Fruit fly (Drosophila melanogaster) whole organism, prepupa: ENCODE measurements around the gene CG7860.
A peak's percentile ranks its signal among the peaks of the same experiment; 100 is the strongest.

Experiments
- CG10631 ChIP-seq: fragments of 200-800 bp; sonication (Bioruptor generic); optimal IDR thresholded peaks from 2 replicates; lab custom pipeline; 2016; ENCODE audit warnings: missing biosample characterization, missing genetic modification characterization
- CG10669 ChIP-seq: fragments of 200-800 bp; sonication (Bioruptor generic); optimal IDR thresholded peaks from 3 replicates; lab custom pipeline; 2018; ENCODE audit warnings: missing biosample characterization, mild to moderate bottlenecking, missing genetic modification characterization, moderate library complexity
- CG11902 ChIP-seq: fragments of 200-800 bp; sonication (Bioruptor generic); optimal IDR thresholded peaks from 3 replicates; lab custom pipeline; 2016; ENCODE audit warnings: missing biosample characterization, missing genetic modification characterization
- CG15336 ChIP-seq: fragments of 200-800 bp; sonication (Bioruptor generic); IDR thresholded peaks from 2 replicates; pipeline ENCODE4 v1.3.6; 2022; ENCODE audit warnings: missing biosample characterization, missing genetic modification characterization
- CG1621 ChIP-seq: fragments of 200-800 bp; sonication (Bioruptor generic); optimal IDR thresholded peaks from 3 replicates; lab custom pipeline; 2018; ENCODE audit warnings: missing biosample characterization, mild to moderate bottlenecking, missing genetic modification characterization
- CG3032 ChIP-seq: fragments of 200-800 bp; optimal IDR thresholded peaks from 2 replicates; lab custom pipeline; 2019; ENCODE audit warnings: missing biosample characterization, mild to moderate bottlenecking, missing genetic modification characterization, moderate library complexity
- CG31627 ChIP-seq: fragments of 200-800 bp; sonication (Bioruptor generic); optimal IDR thresholded peaks from 3 replicates; lab custom pipeline; 2016; ENCODE audit warnings: missing biosample characterization, missing genetic modification characterization
- CG34406 ChIP-seq: fragments of 200-800 bp; sonication (Bioruptor generic); optimal IDR thresholded peaks from 3 replicates; lab custom pipeline; 2016; ENCODE audit warnings: missing biosample characterization, missing genetic modification characterization
- CG4318 ChIP-seq: fragments of 200-800 bp; sonication (Bioruptor generic); optimal IDR thresholded peaks from 3 replicates; lab custom pipeline; 2017; ENCODE audit warnings: missing biosample characterization, mild to moderate bottlenecking, missing genetic modification characterization
- CG6792 ChIP-seq: fragments of 200-800 bp; sonication (Bioruptor generic); optimal IDR thresholded peaks from 3 replicates; lab custom pipeline; 2016; ENCODE audit warnings: missing biosample characterization, missing genetic modification characterization
- CG6854 ChIP-seq: fragments of 200-800 bp; sonication (Bioruptor generic); optimal IDR thresholded peaks from 2 replicates; lab custom pipeline; 2017; ENCODE audit warnings: missing biosample characterization, mild to moderate bottlenecking, missing genetic modification characterization
- CG7368 ChIP-seq: fragments of 200-800 bp; sonication (Bioruptor generic); optimal IDR thresholded peaks from 3 replicates; lab custom pipeline; 2016; ENCODE audit warnings: missing biosample characterization, missing genetic modification characterization
- CG8632 ChIP-seq: fragments of 200-800 bp; sonication (Bioruptor generic); optimal IDR thresholded peaks from 3 replicates; lab custom pipeline; 2016; ENCODE audit warnings: missing biosample characterization, missing genetic modification characterization
- CG9139 ChIP-seq: fragments of 200-800 bp; sonication (Bioruptor generic); optimal IDR thresholded peaks from 3 replicates; lab custom pipeline; 2017; ENCODE audit warnings: missing biosample characterization, mild to moderate bottlenecking, missing genetic modification characterization
- Eip75B ChIP-seq: fragments of 200-800 bp; sonication (Bioruptor generic); optimal IDR thresholded peaks from 3 replicates; lab custom pipeline; 2016; ENCODE audit warnings: missing biosample characterization, missing genetic modification characterization
- Eip78C ChIP-seq: fragments of 200-800 bp; sonication (Bioruptor generic); peaks from one replicate; lab custom pipeline; 2016; ENCODE audit warnings: missing biosample characterization, missing genetic modification characterization
- Eip93F ChIP-seq: fragments of 200-800 bp; sonication (Bioruptor generic); optimal IDR thresholded peaks from 2 replicates; lab custom pipeline; 2016; ENCODE audit warnings: missing biosample characterization, mild to moderate bottlenecking, missing genetic modification characterization
- Ets21C ChIP-seq: fragments of 200-800 bp; sonication (Bioruptor generic); optimal IDR thresholded peaks from 3 replicates; lab custom pipeline; 2016; ENCODE audit warnings: missing biosample characterization, missing genetic modification characterization
- Ets96B ChIP-seq: fragments of 200-800 bp; optimal IDR thresholded peaks from 2 replicates; lab custom pipeline; 2019; ENCODE audit warnings: missing biosample characterization, mild to moderate bottlenecking, missing genetic modification characterization, moderate library complexity
- Gug ChIP-seq: fragments of 200-800 bp; sonication (Bioruptor generic); IDR thresholded peaks from 2 replicates; pipeline ENCODE4 v1.3.6; 2022; ENCODE audit warnings: missing biosample characterization, missing genetic modification characterization
- Hr39 ChIP-seq: fragments of 200-800 bp; sonication (Bioruptor generic); optimal IDR thresholded peaks from 2 replicates; lab custom pipeline; 2016; ENCODE audit warnings: missing biosample characterization, missing genetic modification characterization
- Hr4 ChIP-seq: fragments of 200-800 bp; sonication (Bioruptor generic); optimal IDR thresholded peaks from 3 replicates; lab custom pipeline; 2016; ENCODE audit warnings: missing biosample characterization, missing genetic modification characterization
- Smox ChIP-seq: fragments of 200-800 bp; sonication (Bioruptor generic); optimal IDR thresholded peaks from 3 replicates; lab custom pipeline; 2016; ENCODE audit warnings: missing biosample characterization, missing genetic modification characterization
- Sox14 ChIP-seq: fragments of 200-800 bp; sonication (Bioruptor generic); optimal IDR thresholded peaks from 3 replicates; lab custom pipeline; 2016; ENCODE audit warnings: missing biosample characterization, missing genetic modification characterization
- Sox15 ChIP-seq: fragments of 200-800 bp; sonication (Bioruptor generic); optimal IDR thresholded peaks from 3 replicates; lab custom pipeline; 2016; ENCODE audit warnings: missing biosample characterization, missing genetic modification characterization
- achi ChIP-seq: fragments of 200-800 bp; sonication (Bioruptor generic); optimal IDR thresholded peaks from 3 replicates; lab custom pipeline; 2016; ENCODE audit warnings: missing biosample characterization, missing genetic modification characterization
- cyc ChIP-seq: fragments of 200-800 bp; sonication (Bioruptor generic); optimal IDR thresholded peaks from 3 replicates; lab custom pipeline; 2016; ENCODE audit warnings: missing biosample characterization, missing genetic modification characterization
- esn ChIP-seq: fragments of 200-800 bp; sonication (Bioruptor generic); optimal IDR thresholded peaks from 2 replicates; lab custom pipeline; 2016; ENCODE audit warnings: missing biosample characterization, mild to moderate bottlenecking, missing genetic modification characterization, moderate library complexity
- fd59A ChIP-seq: fragments of 200-800 bp; sonication (Bioruptor generic); optimal IDR thresholded peaks from 2 replicates; lab custom pipeline; 2017; ENCODE audit warnings: missing biosample characterization, mild to moderate bottlenecking, missing genetic modification characterization, missing genetic modification reagents
- fkh ChIP-seq: fragments of 200-800 bp; sonication (Bioruptor generic); optimal IDR thresholded peaks from 3 replicates; lab custom pipeline; 2017; ENCODE audit warnings: missing biosample characterization, mild to moderate bottlenecking, missing genetic modification characterization, moderate library complexity
- lz ChIP-seq: fragments of 200-800 bp; sonication (Bioruptor generic); optimal IDR thresholded peaks from 3 replicates; lab custom pipeline; 2016; ENCODE audit warnings: missing biosample characterization, missing genetic modification characterization
- net ChIP-seq: fragments of 200-800 bp; sonication (Bioruptor generic); optimal IDR thresholded peaks from 3 replicates; lab custom pipeline; 2016; ENCODE audit warnings: missing biosample characterization, missing genetic modification characterization
- pdm3 ChIP-seq: fragments of 200-800 bp; sonication (Bioruptor generic); optimal IDR thresholded peaks from 3 replicates; lab custom pipeline; 2016; ENCODE audit warnings: missing biosample characterization, missing genetic modification characterization
- svp ChIP-seq: fragments of 200-800 bp; sonication (Bioruptor generic); peaks from one replicate; lab custom pipeline; 2016; ENCODE audit warnings: missing biosample characterization, missing genetic modification characterization
- topi ChIP-seq: fragments of 200-800 bp; sonication (Bioruptor generic); optimal IDR thresholded peaks from 3 replicates; lab custom pipeline; 2016; ENCODE audit warnings: missing biosample characterization, missing genetic modification characterization

The CG7860 gene

DNA sequence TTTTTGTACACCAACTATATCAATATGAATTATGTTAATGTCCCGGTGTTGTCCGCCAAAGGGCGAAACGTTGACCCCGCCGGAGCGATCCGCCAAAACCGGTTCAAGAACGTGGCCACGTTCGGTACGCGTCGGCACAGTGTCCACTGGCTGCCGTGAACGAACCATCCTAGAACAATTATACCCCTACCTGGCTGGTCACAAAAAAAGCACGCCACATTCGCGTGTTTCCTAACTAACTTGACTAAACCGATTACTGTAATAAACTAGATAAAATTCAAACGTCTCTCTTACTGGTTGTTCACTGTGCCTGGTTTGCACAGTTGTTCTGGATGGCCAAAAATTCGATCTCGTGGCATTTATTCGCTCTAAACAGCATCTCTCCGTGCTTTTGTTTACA lies 10.8 kb downstream of the CG7860 start (continued):
- TF ChIP-seq CG6792 (GFP tag; lab: Kevin White, UChicago), result peak; percentile 94
- TF ChIP-seq CG11902, result peak; percentile 92
- TF ChIP-seq net (GFP tag; lab: Kevin White, UChicago), result peak; percentile 91
- TF ChIP-seq fd59A (GFP tag; lab: Kevin White, UChicago), result peak; percentile 90
- TF ChIP-seq achi (GFP tag; lab: Kevin White, UChicago), result peak; percentile 92
- TF ChIP-seq Sox15, result peak; percentile 88
- TF ChIP-seq Ets96B (tag; lab: Kevin White, UChicago), result peak; percentile 85
- TF ChIP-seq svp (GFP tag; lab: Kevin White, UChicago), result peak; percentile 98

DNA sequence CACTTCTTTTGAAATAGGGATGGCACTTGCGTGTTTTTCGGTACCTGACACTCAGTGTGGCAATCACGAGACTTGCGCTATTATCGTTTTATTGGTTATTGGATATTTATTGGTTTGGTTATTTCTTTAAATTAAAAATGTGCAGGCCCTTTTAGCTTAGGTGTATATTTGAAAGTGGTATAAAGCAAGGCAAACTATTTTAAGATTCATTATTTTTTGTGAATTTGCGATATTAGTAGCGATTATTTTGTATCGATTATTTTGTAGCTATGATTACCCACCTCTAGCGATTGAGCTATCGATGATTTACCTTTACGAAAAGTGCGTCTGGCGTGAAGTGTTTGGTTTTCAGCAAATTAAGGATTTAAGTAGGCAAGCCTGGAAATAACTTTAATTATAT lies 14.1 kb downstream of the CG7860 start, which contains the start of the genes CG9215 and CG8097:
Gene CG9215 (minus strand): TSS at position 22 of the 400 bp plus-strand sequence.
Gene CG8097 (plus strand): TSS at position 307 of the 400 bp plus-strand sequence.
- TF ChIP-seq CG8632 (GFP tag; lab: Kevin White, UChicago) (no peak), cyc (GFP tag; lab: Kevin White, UChicago) (peak; percentile 42), CG9139 (no peak), Eip93F (no peak), Eip75B (GFP tag; lab: Kevin White, UChicago) (no peak), CG31627 (GFP tag; lab: Kevin White, UChicago) (peak; percentile 46), Gug (GFP tag; lab: Robert Waterston, UW) (no peak), Smox (no peak), svp (GFP tag; lab: Kevin White, UChicago) (no peak), esn (GFP tag; lab: Kevin White, UChicago) (peak; percentile 60), net (GFP tag; lab: Kevin White, UChicago) (no peak), achi (GFP tag; lab: Kevin White, UChicago) (peak; percentile 38), fkh (GFP tag; lab: Kevin White, UChicago) (no peak), fd59A (GFP tag; lab: Kevin White, UChicago) (no peak), CG4318 (GFP tag; lab: Kevin White, UChicago) (no peak), Sox15 (peak; percentile 13), Sox14 (GFP tag; lab: Kevin White, UChicago) (peak; percentile 46), pdm3 (GFP tag; lab: Kevin White, UChicago) (no peak), CG3032 (peak; percentile 52), Ets96B (tag; lab: Kevin White, UChicago) (peak; percentile 23), Hr39 (GFP tag; lab: Kevin White, UChicago) (peak; percentile 51), CG7368 (GFP tag; lab: Kevin White, UChicago) (no peak), Hr4 (GFP tag; lab: Kevin White, UChicago) (no peak), lz (peak; percentile 62), topi (GFP tag; lab: Kevin White, UChicago) (peak; percentile 50), CG15336 (no peak), CG10669 (GFP tag; lab: Kevin White, UChicago) (no peak), CG34406 (GFP tag; lab: Kevin White, UChicago) (no peak), Eip78C (peak; percentile 63), CG1621 (no peak), Ets21C (peak; percentile 49), CG6854 (no peak)

DNA sequence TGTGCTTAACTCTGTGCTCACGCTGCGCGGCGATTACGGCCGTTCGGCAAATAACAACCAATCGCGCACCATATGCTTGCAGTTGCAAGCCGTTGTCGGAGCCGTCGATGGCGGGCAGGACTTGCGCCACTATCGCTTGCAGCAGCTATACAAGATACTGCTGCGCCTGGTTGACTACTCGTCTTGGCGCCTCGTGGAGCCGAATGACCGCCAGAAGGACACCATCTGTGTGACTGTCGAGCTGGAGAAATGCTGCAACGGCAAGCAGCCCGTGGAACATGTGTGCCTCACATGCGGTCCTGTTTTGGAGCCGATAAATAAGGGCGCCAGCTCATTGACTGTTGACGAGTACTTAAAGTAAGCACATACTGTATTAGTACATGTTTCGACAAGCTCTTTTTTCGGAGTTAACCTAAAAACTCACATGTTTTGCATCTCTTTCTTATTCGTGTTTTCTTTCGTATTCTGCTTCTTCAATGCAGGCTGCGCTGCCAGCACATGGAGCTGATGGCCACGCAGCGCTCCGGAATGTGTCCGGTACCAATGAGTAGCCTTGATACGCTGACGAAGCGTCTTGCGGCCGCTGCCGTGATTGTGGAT lies 15.1 kb downstream of the CG7860 start:
- TF ChIP-seq Eip78C (peak; percentile 48), CG9139 (no peak)

DNA sequence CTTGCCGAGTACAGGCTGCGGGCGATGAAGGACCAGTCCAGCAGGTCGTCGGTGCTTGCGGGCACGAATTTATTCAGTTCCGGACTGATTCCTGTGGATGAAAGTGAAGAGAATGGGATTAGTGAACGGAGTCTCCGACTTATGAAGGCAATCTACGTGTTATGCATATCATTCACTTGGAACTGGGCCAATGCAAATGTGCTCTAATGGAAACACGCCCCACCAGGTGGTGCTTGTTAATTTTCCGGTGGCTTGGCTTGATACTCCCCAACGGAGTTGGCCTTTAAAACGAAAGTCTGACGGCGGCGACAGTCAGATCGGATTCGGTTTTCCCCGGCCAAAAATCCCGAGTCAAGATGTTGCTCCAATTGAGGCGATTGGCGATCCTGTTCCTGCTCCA lies 18.6 kb downstream of the CG7860 start, which contains the start of gene Alp11:
Gene Alp11 (plus strand): TSS at position 301 of the 400 bp plus-strand sequence.
- TF ChIP-seq Sox14 (GFP tag; lab: Kevin White, UChicago), result no peak
- TF ChIP-seq CG10669 (GFP tag; lab: Kevin White, UChicago), result no peak
- no peak for TF ChIP-seq svp (GFP tag; lab: Kevin White, UChicago)
- TF ChIP-seq Eip93F, result no peak
- no peak for TF ChIP-seq CG11902
- TF ChIP-seq Sox15, result no peak
- no peak for TF ChIP-seq achi (GFP tag; lab: Kevin White, UChicago)
- no peak for TF ChIP-seq CG10631
- TF ChIP-seq CG34406 (GFP tag; lab: Kevin White, UChicago), result no peak
- TF ChIP-seq CG7368 (GFP tag; lab: Kevin White, UChicago), result no peak
- TF ChIP-seq fkh (GFP tag; lab: Kevin White, UChicago), result no peak
- no peak for TF ChIP-seq Eip78C
- TF ChIP-seq net (GFP tag; lab: Kevin White, UChicago), result no peak
- TF ChIP-seq esn (GFP tag; lab: Kevin White, UChicago), result no peak
- TF ChIP-seq CG1621, result no peak
- no peak for TF ChIP-seq CG3032
